Fruit fly (Drosophila melanogaster) whole organism, pupa: ENCODE results near the gene CG33648.

Source experiments
- CG10348 ChIP-seq: fragments of 200-800 bp; sonication (Bioruptor generic); IDR thresholded peaks from 2 replicates; pipeline ENCODE4 v1.3.6; 2022; ENCODE audit warnings: missing biosample characterization, missing genetic modification characterization
- CG12605 ChIP-seq: fragments of 200-800 bp; sonication (Bioruptor generic); IDR thresholded peaks from 2 replicates; pipeline ENCODE4 v1.3.6; 2022; ENCODE audit warnings: missing biosample characterization, missing genetic modification characterization
- CG13204 ChIP-seq: fragments of 200-800 bp; sonication (Bioruptor generic); optimal IDR thresholded peaks from 2 replicates; lab custom pipeline; 2018; ENCODE audit warnings: missing biosample characterization, mild to moderate bottlenecking, missing genetic modification characterization, moderate library complexity
- CG14655 ChIP-seq: fragments of 200-800 bp; sonication (Bioruptor generic); optimal IDR thresholded peaks from 3 replicates; lab custom pipeline; 2017; ENCODE audit warnings: mild to moderate bottlenecking, missing biosample characterization, missing genetic modification reagents, missing genetic modification characterization
- CG15710 ChIP-seq: fragments of 200-800 bp; sonication (Bioruptor generic); optimal IDR thresholded peaks from 2 replicates; lab custom pipeline; 2018; ENCODE audit warnings: missing biosample characterization, mild to moderate bottlenecking, missing genetic modification characterization, moderate library complexity
- CG17806 ChIP-seq: fragments of 200-800 bp; sonication (Bioruptor generic); optimal IDR thresholded peaks from 2 replicates; lab custom pipeline; 2018; ENCODE audit warnings: missing biosample characterization, mild to moderate bottlenecking, missing genetic modification characterization, moderate library complexity
- CG32121 ChIP-seq: fragments of 200-800 bp; sonication (Bioruptor generic); IDR thresholded peaks from 2 replicates; pipeline ENCODE4 v1.3.6; 2022; ENCODE audit warnings: missing biosample characterization, missing genetic modification characterization
- CG34367 ChIP-seq: fragments of 200-800 bp; sonication (Bioruptor generic); optimal IDR thresholded peaks from 2 replicates; lab custom pipeline; 2018; ENCODE audit warnings: missing biosample characterization, mild to moderate bottlenecking, missing genetic modification characterization
- CG4496 ChIP-seq: fragments of 200-800 bp; sonication (Bioruptor generic); IDR thresholded peaks from 3 replicates; pipeline ENCODE4 v1.3.6; 2022; ENCODE audit warnings: missing biosample characterization, missing genetic modification characterization
- CG8159 ChIP-seq: fragments of 200-800 bp; sonication (Bioruptor generic); optimal IDR thresholded peaks from 3 replicates; lab custom pipeline; 2018; ENCODE audit warnings: missing biosample characterization, mild to moderate bottlenecking, missing genetic modification characterization, moderate library complexity
- CG8301 ChIP-seq: fragments of 200-800 bp; sonication (Bioruptor generic); optimal IDR thresholded peaks from 2 replicates; lab custom pipeline; 2018; ENCODE audit warnings: missing biosample characterization, mild to moderate bottlenecking, missing genetic modification characterization
- CG9948 ChIP-seq: fragments of 200-800 bp; sonication (Bioruptor generic); optimal IDR thresholded peaks from 2 replicates; lab custom pipeline; 2018; ENCODE audit warnings: missing biosample characterization, mild to moderate bottlenecking, missing genetic modification characterization, moderate library complexity
- D1 ChIP-seq: fragments of 200-800 bp; sonication (Bioruptor generic); optimal IDR thresholded peaks from 2 replicates; lab custom pipeline; 2018; ENCODE audit warnings: missing biosample characterization, mild to moderate bottlenecking, missing genetic modification characterization, moderate library complexity
- EcR ChIP-seq: fragments of 200-800 bp; sonication (Bioruptor generic); optimal IDR thresholded peaks from 3 replicates; lab custom pipeline; 2019; ENCODE audit warnings: missing biosample characterization, missing genetic modification characterization, mild to moderate bottlenecking, moderate library complexity, missing genetic modification reagents
- Ets98B ChIP-seq: fragments of 200-800 bp; sonication (Bioruptor generic); IDR thresholded peaks from 2 replicates; pipeline ENCODE4 v1.3.6; 2022; ENCODE audit warnings: missing biosample characterization, missing genetic modification characterization
- Pif1A ChIP-seq: fragments of 200-800 bp; sonication (Bioruptor generic); optimal IDR thresholded peaks from 3 replicates; lab custom pipeline; 2016; ENCODE audit warnings: missing biosample characterization, missing genetic modification characterization
- Pif1B ChIP-seq: fragments of 200-800 bp; sonication (Bioruptor generic); optimal IDR thresholded peaks from 3 replicates; lab custom pipeline; 2016; ENCODE audit warnings: missing biosample characterization, missing genetic modification characterization
- Snoo ChIP-seq: fragments of 200-800 bp; sonication (Bioruptor generic); optimal IDR thresholded peaks from 3 replicates; lab custom pipeline; 2017; ENCODE audit warnings: missing biosample characterization, mild to moderate bottlenecking, missing genetic modification characterization, inconsistent platforms
- fd96Ca ChIP-seq: fragments of 200-800 bp; sonication (Bioruptor generic); IDR thresholded peaks from 3 replicates; pipeline ENCODE4 v1.3.6; 2022; ENCODE audit warnings: missing biosample characterization, missing genetic modification characterization
- gl ChIP-seq: fragments of 200-800 bp; sonication (Bioruptor generic); optimal IDR thresholded peaks from 2 replicates; lab custom pipeline; 2018; ENCODE audit warnings: missing biosample characterization, mild to moderate bottlenecking, missing genetic modification characterization
- rn ChIP-seq: fragments of 200-800 bp; sonication (Bioruptor generic); IDR thresholded peaks from 2 replicates; pipeline ENCODE4 v1.3.6; 2022; ENCODE audit warnings: missing biosample characterization, missing genetic modification characterization

Gene CG33648

dm6 chr2L:14545319-14545740, 21.2 kb downstream of the CG33648 start:
- TF ChIP-seq Ets98B (no peak), CG14655 (GFP tag; lab: Kevin White, UChicago) (no peak), CG8301 (tag; lab: Kevin White, UChicago) (no peak), rn (GFP tag; lab: Robert Waterston, UW) (no peak), Pif1A (no peak), EcR (GFP tag; lab: Kevin White, UChicago) (no peak), Snoo (tag; lab: Kevin White, UChicago) (no peak), CG34367 (tag; lab: Kevin White, UChicago) (no peak)

DNA sequence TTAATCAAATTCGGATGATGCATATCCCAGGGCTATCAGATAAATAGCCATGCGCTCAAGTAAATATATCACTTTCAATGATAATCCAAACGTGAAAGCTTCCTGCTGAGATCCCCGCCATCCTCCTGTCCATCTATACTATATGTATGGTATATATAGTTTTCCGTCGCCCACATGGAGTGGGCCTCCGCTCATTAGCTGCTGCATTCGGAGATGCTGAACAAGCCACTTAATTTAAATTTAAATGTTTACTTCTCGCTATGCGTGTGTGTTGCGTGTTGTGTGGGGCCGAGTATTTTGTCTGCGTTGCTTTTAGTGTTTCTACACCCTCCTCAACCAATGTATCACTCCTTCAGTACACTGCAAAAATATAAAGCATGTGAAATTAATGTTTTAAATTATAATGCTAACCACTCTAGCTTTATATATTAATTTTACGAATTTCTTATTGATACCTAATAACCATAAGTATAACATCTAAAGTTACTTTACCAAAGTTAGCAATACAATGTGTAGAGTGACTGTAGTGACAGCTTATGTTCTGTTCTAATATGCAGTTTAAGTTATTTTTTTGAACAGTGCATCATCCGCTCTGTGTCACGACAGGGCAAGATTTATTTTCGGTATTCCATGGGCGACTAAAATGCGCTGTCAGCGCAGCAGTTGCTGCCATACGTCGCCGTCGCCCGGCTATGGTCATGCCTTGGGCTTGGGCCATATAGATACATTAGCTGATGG, 22.7 kb downstream of the CG33648 start:
- peak; percentile 79 for TF ChIP-seq D1 (tag; lab: Kevin White, UChicago)
- no peak for TF ChIP-seq rn (GFP tag; lab: Robert Waterston, UW)
- TF ChIP-seq CG9948 (tag; lab: Kevin White, UChicago): peak; percentile 88
- peak; percentile 76 for TF ChIP-seq CG8301 (tag; lab: Kevin White, UChicago)
- no peak for TF ChIP-seq CG10348
- peak; percentile 56 for TF ChIP-seq CG32121 (GFP tag; lab: Robert Waterston, UW)
- peak; percentile 87 for TF ChIP-seq CG15710
- TF ChIP-seq CG4496 (GFP tag; lab: Robert Waterston, UW): peak; percentile 69; the same call in 2 of the 3 replicates
- TF ChIP-seq CG14655 (GFP tag; lab: Kevin White, UChicago): peak; percentile 81
- TF ChIP-seq CG8159 (tag; lab: Kevin White, UChicago): peak; percentile 88
- peak; percentile 64 for TF ChIP-seq Pif1B
- peak; percentile 62 for TF ChIP-seq Snoo (tag; lab: Kevin White, UChicago)
- TF ChIP-seq CG17806: peak; percentile 89
- peak; percentile 47; the same call in 1 of the 2 replicates for TF ChIP-seq Ets98B
- TF ChIP-seq CG13204 (GFP tag; lab: Kevin White, UChicago): peak; percentile 56
- TF ChIP-seq EcR (GFP tag; lab: Kevin White, UChicago): no peak
- peak; percentile 32; the same call in 1 of the 3 replicates for TF ChIP-seq fd96Ca
- peak; percentile 69 for TF ChIP-seq gl (tag; lab: Kevin White, UChicago)
- 0 out of 2 replicates have a peak, but pooled peaks have one; percentile 43 for TF ChIP-seq CG12605 (GFP tag; lab: Robert Waterston, UW)
- TF ChIP-seq CG34367 (tag; lab: Kevin White, UChicago): peak; percentile 80
- TF ChIP-seq Pif1A: peak; percentile 79

DNA sequence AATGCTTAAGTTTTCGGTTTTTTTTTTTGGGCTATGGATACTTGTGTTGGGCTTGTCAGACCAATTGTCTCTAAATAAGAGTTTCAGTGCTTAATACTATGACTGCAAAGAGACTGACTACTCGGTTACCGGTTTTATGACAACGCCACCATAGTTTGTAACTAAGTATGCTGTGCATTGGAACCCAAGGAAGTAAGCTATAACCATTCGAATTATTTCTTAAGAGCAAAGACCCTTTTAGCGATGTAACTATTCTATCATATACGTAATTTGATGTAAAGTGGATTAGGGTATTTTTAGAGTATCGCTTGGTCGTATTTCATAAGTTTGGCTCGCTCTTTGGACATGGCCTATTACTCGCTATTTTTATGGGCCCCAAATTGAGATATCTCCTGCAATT, 24.9 kb downstream of the CG33648 start, which contains the start of gene CG4218:
Gene CG4218 (minus strand): TSS at position 101 of the 400 bp plus-strand sequence.
- TF ChIP-seq rn (GFP tag; lab: Robert Waterston, UW): no peak
- no peak for TF ChIP-seq CG15710
- no peak for TF ChIP-seq CG4496 (GFP tag; lab: Robert Waterston, UW)
- no peak for TF ChIP-seq Snoo (tag; lab: Kevin White, UChicago)
- no peak for TF ChIP-seq CG9948 (tag; lab: Kevin White, UChicago)
- no peak for TF ChIP-seq CG14655 (GFP tag; lab: Kevin White, UChicago)
- TF ChIP-seq Ets98B: no peak
- TF ChIP-seq EcR (GFP tag; lab: Kevin White, UChicago): no peak
- no peak for TF ChIP-seq Pif1A
- TF ChIP-seq CG8301 (tag; lab: Kevin White, UChicago): no peak
- TF ChIP-seq CG8159 (tag; lab: Kevin White, UChicago): no peak
- no peak for TF ChIP-seq CG34367 (tag; lab: Kevin White, UChicago)
- no peak for TF ChIP-seq CG17806

DNA sequence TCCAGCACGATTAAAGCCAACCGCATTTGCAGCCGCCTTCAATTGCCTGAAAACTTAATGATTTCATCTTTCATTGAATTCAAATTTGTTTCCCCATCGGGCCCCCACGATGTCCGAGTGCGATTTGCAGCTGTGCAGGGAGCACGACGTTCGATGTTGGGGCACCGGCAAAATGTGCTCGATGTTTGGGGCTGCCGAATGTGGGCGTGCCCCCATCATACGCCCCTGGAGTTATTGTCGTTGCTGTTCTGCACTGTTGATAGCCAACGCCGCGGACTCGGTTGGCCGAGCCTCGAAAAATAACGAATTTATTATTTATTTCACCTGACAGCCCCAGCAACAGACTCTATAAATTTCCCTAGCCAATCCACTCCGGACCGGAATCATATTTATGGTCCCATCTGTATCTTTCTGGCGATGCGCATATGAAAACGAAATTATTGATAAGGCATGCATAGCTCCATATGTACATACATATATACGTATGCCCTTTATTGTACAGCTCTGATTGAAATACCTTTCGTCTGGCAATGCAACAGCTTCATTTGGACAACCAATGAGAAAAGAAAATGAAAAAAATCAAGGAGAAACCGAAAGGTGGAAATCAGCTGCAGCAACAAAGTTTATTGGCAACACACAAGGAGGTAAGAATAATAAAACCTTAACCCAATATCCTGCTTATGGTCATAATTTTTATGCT, 26.7 kb downstream of the CG33648 start:
- TF ChIP-seq D1 (tag; lab: Kevin White, UChicago) (no peak), gl (tag; lab: Kevin White, UChicago) (no peak), CG12605 (GFP tag; lab: Robert Waterston, UW) (no peak), Pif1B (no peak), EcR (GFP tag; lab: Kevin White, UChicago) (no peak), fd96Ca (no peak; the same call in 2 of the 3 replicates), Snoo (tag; lab: Kevin White, UChicago) (no peak), CG4496 (GFP tag; lab: Robert Waterston, UW) (peak; percentile 79), CG13204 (GFP tag; lab: Kevin White, UChicago) (no peak)

- TF ChIP-seq CG15710 (peak; percentile 92), CG17806 (peak; percentile 95), CG32121 (GFP tag; lab: Robert Waterston, UW) (peak; percentile 31; the same call in 1 of the 2 replicates), EcR (GFP tag; lab: Kevin White, UChicago) (peak; percentile 16), rn (GFP tag; lab: Robert Waterston, UW) (peak; percentile 72), CG14655 (GFP tag; lab: Kevin White, UChicago) (peak; percentile 87), D1 (tag; lab: Kevin White, UChicago) (peak; percentile 70), Pif1A (peak; percentile 93), Pif1B (peak; percentile 90), CG12605 (GFP tag; lab: Robert Waterston, UW) (peak; percentile 72), CG34367 (tag; lab: Kevin White, UChicago) (peak; percentile 90), CG10348 (no peak), CG9948 (tag; lab: Kevin White, UChicago) (peak; percentile 92), Ets98B (peak; percentile 44; the same call in 1 of the 2 replicates), gl (tag; lab: Kevin White, UChicago) (peak; percentile 88), fd96Ca (peak; percentile 80), CG8159 (tag; lab: Kevin White, UChicago) (peak; percentile 93), CG8301 (tag; lab: Kevin White, UChicago) (peak; percentile 76), CG13204 (GFP tag; lab: Kevin White, UChicago) (peak; percentile 73), CG4496 (GFP tag; lab: Robert Waterston, UW) (peak; percentile 89), Snoo (tag; lab: Kevin White, UChicago) (peak; percentile 91)
Measured at dm6 chr2L:14552141-14552748, 28.1 kb downstream of the CG33648 start.
